Fruit fly (Drosophila melanogaster) whole organism, embryonic: Measurements from ENCODE around the gene CG15865.

Source experiments
- ATbp ChIP-seq: fragments of 200-800 bp; sonication (Bioruptor generic); optimal IDR thresholded peaks from 2 replicates; lab custom pipeline; 2017; ENCODE audit warnings: missing biosample characterization, mild to moderate bottlenecking, missing genetic modification characterization, missing genetic modification reagents
- Asciz ChIP-seq: fragments of 200-800 bp; sonication (Bioruptor generic); optimal IDR thresholded peaks from 2 replicates; lab custom pipeline; 2017; ENCODE audit warnings: missing biosample characterization, mild to moderate bottlenecking, missing genetic modification characterization, missing genetic modification reagents
- CG10565 ChIP-seq: fragments of 200-800 bp; sonication (Bioruptor generic); optimal IDR thresholded peaks from 3 replicates; lab custom pipeline; 2016; ENCODE audit warnings: missing biosample characterization, mild to moderate bottlenecking, missing genetic modification characterization
- CG10979 ChIP-seq: fragments of 200-800 bp; sonication (Bioruptor generic); optimal IDR thresholded peaks from 2 replicates; lab custom pipeline; 2018; ENCODE audit warnings: missing biosample characterization, mild to moderate bottlenecking, missing genetic modification characterization, moderate library complexity
- CG11696 ChIP-seq: fragments of 200-800 bp; sonication (Bioruptor generic); IDR thresholded peaks from 2 replicates; pipeline ENCODE4 v1.3.6; 2022; ENCODE audit warnings: missing biosample characterization, missing genetic modification characterization
- CG14014 ChIP-seq: fragments of 200-800 bp; sonication (Bioruptor generic); IDR thresholded peaks from 2 replicates; pipeline ENCODE4 v1.3.6; 2022; ENCODE audit warnings: missing biosample characterization, missing genetic modification characterization
- CG17186 ChIP-seq: fragments of 200-800 bp; sonication (Bioruptor generic); optimal IDR thresholded peaks from 3 replicates; lab custom pipeline; 2017; ENCODE audit warnings: missing biosample characterization, missing genetic modification reagents, missing genetic modification characterization
- CG17829 ChIP-seq: fragments of 200-800 bp; optimal IDR thresholded peaks from 2 replicates; lab custom pipeline; 2019; ENCODE audit warnings: missing biosample characterization, mild to moderate bottlenecking, missing genetic modification characterization, moderate library complexity
- CG2712 ChIP-seq: fragments of 200-800 bp; optimal IDR thresholded peaks from 3 replicates; lab custom pipeline; 2019; ENCODE audit warnings: missing biosample characterization, mild to moderate bottlenecking, missing genetic modification characterization, moderate library complexity
- CG34376 ChIP-seq: fragments of 200-800 bp; sonication (Bioruptor generic); optimal IDR thresholded peaks from 2 replicates; lab custom pipeline; 2018; ENCODE audit warnings: missing biosample characterization, mild to moderate bottlenecking, missing genetic modification characterization
- CG4328 ChIP-seq: fragments of 200-800 bp; sonication (Bioruptor generic); optimal IDR thresholded peaks from 3 replicates; lab custom pipeline; 2017; ENCODE audit warnings: missing biosample characterization, missing genetic modification reagents, missing genetic modification characterization
- CG4360 ChIP-seq: fragments of 200-800 bp; sonication (Bioruptor generic); IDR thresholded peaks from 2 replicates; pipeline ENCODE4 v1.3.6; 2022; ENCODE audit warnings: missing biosample characterization, missing genetic modification characterization
- CG6689 ChIP-seq: fragments of 200-800 bp; sonication (Bioruptor generic); IDR thresholded peaks from 2 replicates; pipeline ENCODE4 v1.3.6; 2022; ENCODE audit warnings: missing biosample characterization, missing genetic modification characterization
- CG8478 ChIP-seq: fragments of >200 bp; optimal IDR thresholded peaks from 2 replicates; lab custom pipeline; 2018
- CG8765 ChIP-seq: fragments of 200-800 bp; sonication (Bioruptor generic); IDR thresholded peaks from 2 replicates; pipeline ENCODE4 v1.3.6; 2022; ENCODE audit warnings: missing biosample characterization, missing genetic modification characterization
- CG9215 ChIP-seq: fragments of 200-800 bp; sonication (Bioruptor generic); IDR thresholded peaks from 2 replicates; pipeline ENCODE4 v1.3.6; 2022; ENCODE audit warnings: missing biosample characterization, missing genetic modification characterization
- CG9727 ChIP-seq: fragments of 200-800 bp; sonication (Bioruptor generic); optimal IDR thresholded peaks from 3 replicates; lab custom pipeline; 2017; ENCODE audit warnings: missing biosample characterization, mild to moderate bottlenecking, missing genetic modification characterization
- Doc2 ChIP-seq: fragments of 200-800 bp; sonication (Bioruptor generic); IDR thresholded peaks from 2 replicates; pipeline ENCODE4 v1.3.6; 2022; ENCODE audit warnings: missing biosample characterization, missing genetic modification characterization
- Dref ChIP-seq: fragments of 200-800 bp; sonication (Bioruptor generic); IDR thresholded peaks from 2 replicates; pipeline ENCODE4 v1.3.6; 2022; ENCODE audit warnings: missing biosample characterization, missing genetic modification characterization
- Elba2 ChIP-seq: fragments of 200-800 bp; sonication (Bioruptor generic); optimal IDR thresholded peaks from 3 replicates; lab custom pipeline; 2016; ENCODE audit warnings: missing biosample characterization, missing genetic modification characterization
- HHEX ChIP-seq: fragments of 200-800 bp; sonication (Bioruptor generic); optimal IDR thresholded peaks from 3 replicates; lab custom pipeline; 2017; ENCODE audit warnings: missing biosample characterization, mild to moderate bottlenecking, missing genetic modification characterization, missing genetic modification reagents
- Hey ChIP-seq: fragments of 200-800 bp; sonication (Bioruptor generic); optimal IDR thresholded peaks from 3 replicates; lab custom pipeline; 2018; ENCODE audit warnings: missing biosample characterization, mild to moderate bottlenecking, missing genetic modification characterization
- Hr3 ChIP-seq: fragments of 200-800 bp; sonication (Bioruptor generic); optimal IDR thresholded peaks from 3 replicates; lab custom pipeline; 2016; ENCODE audit warnings: missing biosample characterization, missing genetic modification characterization
- NC2β ChIP-seq: fragments of 200-800 bp; sonication (Bioruptor generic); optimal IDR thresholded peaks from 2 replicates; lab custom pipeline; 2016; ENCODE audit warnings: missing biosample characterization, missing genetic modification characterization
- Nf-YC ChIP-seq: fragments of 200-800 bp; optimal IDR thresholded peaks from 3 replicates; lab custom pipeline; 2019; ENCODE audit warnings: missing biosample characterization, mild to moderate bottlenecking, missing genetic modification characterization, moderate library complexity
- Oaz ChIP-seq: fragments of 200-800 bp; sonication (Bioruptor generic); IDR thresholded peaks from 2 replicates; pipeline ENCODE4 v1.3.6; 2022; ENCODE audit warnings: missing biosample characterization, missing genetic modification characterization
- Sin3A ChIP-seq: fragments of >200 bp; optimal IDR thresholded peaks from 2 replicates; lab custom pipeline; 2018
- TFAM ChIP-seq: fragments of 200-800 bp; sonication (Bioruptor generic); optimal IDR thresholded peaks from 2 replicates; lab custom pipeline; 2017; ENCODE audit warnings: missing biosample characterization, missing genetic modification characterization, inconsistent platforms
- Trl ChIP-seq, 3 experiments: fragments of >200 bp in 2 of 3; fragments of 200-800 bp in 1 of 3; sonication (Bioruptor generic) in 1 of 3; optimal IDR thresholded peaks; 2 replicates in 1 of 3; 3 replicates in 2 of 3; lab custom pipeline; 2016 to 2017; ENCODE audit warnings: missing biosample characterization in 1 of 3, missing genetic modification characterization in 1 of 3
- Usf ChIP-seq: fragments of 200-800 bp; sonication (Bioruptor generic); optimal IDR thresholded peaks from 2 replicates; lab custom pipeline; 2017; ENCODE audit warnings: missing genotype, missing biosample characterization, missing genetic modification characterization
- ara ChIP-seq: fragments of 200-800 bp; sonication (Bioruptor generic); IDR thresholded peaks from 2 replicates; pipeline ENCODE4 v1.3.6; 2022; ENCODE audit warnings: missing biosample characterization, missing genetic modification characterization
- bowl ChIP-seq: fragments of 200-800 bp; sonication (Bioruptor generic); IDR thresholded peaks from 2 replicates; pipeline ENCODE4 v1.3.6; 2022; ENCODE audit warnings: missing biosample characterization, missing genetic modification characterization
- cad ChIP-seq: fragments of >200 bp; optimal IDR thresholded peaks from 2 replicates; lab custom pipeline; 2017; ENCODE audit warnings: missing biosample characterization, missing genetic modification characterization
- cas ChIP-seq: fragments of 200-800 bp; sonication (Bioruptor generic); IDR thresholded peaks from 2 replicates; pipeline ENCODE4 v1.3.6; 2022; ENCODE audit warnings: missing biosample characterization, missing genetic modification characterization
- dm ChIP-seq: fragments of 200-800 bp; sonication (Bioruptor generic); optimal IDR thresholded peaks from 3 replicates; lab custom pipeline; 2016; ENCODE audit warnings: missing biosample characterization, missing genetic modification characterization
- ftz-f1 ChIP-seq: fragments of 200-800 bp; sonication (Bioruptor generic); optimal IDR thresholded peaks from 2 replicates; lab custom pipeline; 2016; ENCODE audit warnings: missing biosample characterization, missing genetic modification characterization
- gfzf ChIP-seq: fragments of 200-800 bp; sonication (Bioruptor generic); optimal IDR thresholded peaks from 2 replicates; lab custom pipeline; 2016; ENCODE audit warnings: missing biosample characterization, mild to moderate bottlenecking, missing genetic modification characterization, moderate library complexity
- lbe ChIP-seq: fragments of 200-800 bp; sonication (Bioruptor generic); optimal IDR thresholded peaks from 2 replicates; lab custom pipeline; 2016; ENCODE audit warnings: missing biosample characterization, mild to moderate bottlenecking, missing genetic modification characterization
- maf-S ChIP-seq: fragments of 200-800 bp; sonication (Bioruptor generic); optimal IDR thresholded peaks from 2 replicates; lab custom pipeline; 2016; ENCODE audit warnings: missing biosample characterization, missing genetic modification characterization
- otp ChIP-seq: fragments of 200-800 bp; sonication (Bioruptor generic); IDR thresholded peaks from 3 replicates; pipeline ENCODE4, ENCODE4 v1.3.6; 2022; ENCODE audit warnings: missing biosample characterization, missing genetic modification characterization
- prd ChIP-seq, 3 experiments: fragments of >200 bp in 2 of 3; fragments of 200-800 bp in 1 of 3; sonication (Bioruptor generic) in 1 of 3; optimal IDR thresholded peaks in 2 of 3; IDR thresholded peaks in 1 of 3; 2 replicates in 2 of 3; 3 replicates in 1 of 3; pipeline versions ENCODE4 v1.3.6 to Lab custom; 2017 to 2022; ENCODE audit warnings: missing biosample characterization in 1 of 3, missing genetic modification characterization in 1 of 3
- sim ChIP-seq: fragments of 200-800 bp; sonication (Bioruptor generic); IDR thresholded peaks from 2 replicates; pipeline ENCODE4 v1.3.6; 2022; ENCODE audit warnings: missing biosample characterization, missing genetic modification characterization
- sqz ChIP-seq: fragments of 200-800 bp; sonication (Bioruptor generic); optimal IDR thresholded peaks from 3 replicates; lab custom pipeline; 2018; ENCODE audit warnings: missing biosample characterization, mild to moderate bottlenecking, missing genetic modification characterization
- stwl ChIP-seq: fragments of 200-800 bp; sonication (Bioruptor generic); optimal IDR thresholded peaks from 3 replicates; lab custom pipeline; 2018; ENCODE audit warnings: missing biosample characterization, mild to moderate bottlenecking, missing genetic modification characterization, moderate library complexity
- sug ChIP-seq: fragments of 200-800 bp; optimal IDR thresholded peaks from 2 replicates; lab custom pipeline; 2019; ENCODE audit warnings: missing biosample characterization, mild to moderate bottlenecking, missing genetic modification characterization, moderate library complexity
- tio ChIP-seq: fragments of 200-800 bp; sonication (Bioruptor generic); optimal IDR thresholded peaks from 2 replicates; lab custom pipeline; 2017; ENCODE audit warnings: missing biosample characterization, missing genetic modification characterization, inconsistent platforms
- tna ChIP-seq: fragments of 200-800 bp; sonication (Bioruptor generic); IDR thresholded peaks from 2 replicates; pipeline ENCODE4 v1.3.6; 2022; ENCODE audit warnings: missing biosample characterization, missing genetic modification characterization; ENCODE audit not compliant: partially characterized antibody
- toy ChIP-seq: fragments of 200-800 bp; sonication (Bioruptor generic); IDR thresholded peaks from 2 replicates; pipeline ENCODE4 v1.3.6; 2022; ENCODE audit warnings: missing biosample characterization, missing genetic modification characterization
- tup ChIP-seq: fragments of 200-800 bp; sonication (Bioruptor generic); optimal IDR thresholded peaks from 2 replicates; lab custom pipeline; 2016; ENCODE audit warnings: missing biosample characterization, mild to moderate bottlenecking, missing genetic modification characterization, moderate library complexity

Gene CG15865

DNA sequence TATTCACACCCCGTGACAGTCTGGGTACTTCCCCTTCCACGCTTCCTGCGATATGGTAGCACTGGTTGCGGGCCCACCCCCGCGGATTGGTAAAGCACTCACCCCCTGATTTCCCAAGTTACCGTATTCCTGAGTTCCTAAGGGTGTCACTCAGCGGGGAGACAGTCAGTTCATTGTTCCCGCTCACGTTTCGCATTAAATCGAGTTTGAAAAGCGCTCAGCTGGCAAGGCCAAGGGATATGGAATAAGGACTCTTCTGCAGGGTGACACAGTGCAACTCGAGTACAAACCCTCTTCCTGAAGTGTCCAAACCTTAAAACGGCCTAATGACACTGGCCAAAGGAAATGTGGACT is 23.8 kb upstream of the CG15865 start (continued):
- TF ChIP-seq sqz (no peak), CG11696 (GFP tag; lab: Robert Waterston, UW) (no peak), maf-S (no peak), CG9215 (GFP tag; lab: Robert Waterston, UW) (no peak), Dref (GFP tag; lab: Robert Waterston, UW) (0 out of 2 replicates have a peak, but pooled peaks have one; percentile 31)

DNA sequence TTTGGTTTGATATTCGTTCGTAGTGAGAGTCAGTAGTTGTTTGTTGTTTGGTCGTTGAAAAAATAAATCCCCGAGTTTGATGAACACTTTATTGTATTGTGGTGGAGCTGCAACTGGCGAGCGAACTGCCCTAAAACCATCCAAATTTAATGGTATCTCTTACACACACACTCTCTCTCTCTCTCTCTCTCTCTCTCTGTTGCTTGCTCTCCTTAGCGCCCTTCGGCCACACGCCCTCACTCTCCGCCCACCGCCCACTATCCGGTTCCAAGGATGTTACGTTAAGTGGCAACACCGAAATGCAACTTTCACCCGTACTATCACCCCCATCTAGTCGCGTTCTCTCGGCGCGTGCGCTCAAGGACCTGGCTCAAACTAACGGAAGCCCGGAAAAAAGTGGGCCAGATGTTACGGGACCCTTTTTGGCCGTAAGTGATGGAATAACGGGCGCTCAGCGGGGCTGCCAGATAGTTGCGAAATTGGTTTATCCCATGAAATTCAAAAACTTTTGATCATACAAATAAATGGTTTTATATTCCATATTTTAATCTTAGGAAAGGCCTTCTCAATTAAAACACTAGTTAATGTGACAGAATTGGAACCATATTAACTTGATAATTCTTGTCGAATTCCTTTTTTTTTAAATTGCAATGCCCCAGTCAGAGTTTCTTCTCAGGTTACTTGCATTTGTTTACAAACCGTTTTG is 23.3 kb upstream of the CG15865 start:
- no peak for TF ChIP-seq dm (GFP tag; lab: Kevin White, UChicago)
- TF ChIP-seq CG8478 (lab: Kevin White, UChicago) = no peak
- TF ChIP-seq Nf-YC (tag; lab: Kevin White, UChicago) = no peak
- TF ChIP-seq CG8765 (GFP tag; lab: Robert Waterston, UW) = no peak
- no peak for TF ChIP-seq toy (GFP tag; lab: Robert Waterston, UW)
- TF ChIP-seq Elba2 (GFP tag; lab: Kevin White, UChicago) = no peak
- no peak for TF ChIP-seq CG10565 (GFP tag; lab: Kevin White, UChicago)
- no peak for TF ChIP-seq Sin3A (lab: Kevin White, UChicago)
- no peak for TF ChIP-seq Hr3 (GFP tag; lab: Kevin White, UChicago)
- no peak for TF ChIP-seq Oaz (GFP tag; lab: Robert Waterston, UW)
- peak; percentile 13 for TF ChIP-seq gfzf (GFP tag; lab: Kevin White, UChicago)
- TF ChIP-seq CG4328 (GFP tag; lab: Kevin White, UChicago) = no peak
- no peak for TF ChIP-seq NC2β (GFP tag; lab: Kevin White, UChicago)
- TF ChIP-seq CG4360 (GFP tag; lab: Robert Waterston, UW) = no peak
- TF ChIP-seq tup (GFP tag; lab: Kevin White, UChicago) = no peak
- TF ChIP-seq CG11696 (GFP tag; lab: Robert Waterston, UW) = no peak
- no peak for TF ChIP-seq lbe (GFP tag; lab: Kevin White, UChicago)
- no peak for TF ChIP-seq otp (GFP tag; lab: Robert Waterston, UW)
- no peak for TF ChIP-seq cad (GFP tag; lab: Kevin White, UChicago)
- no peak for TF ChIP-seq ATbp (GFP tag; lab: Kevin White, UChicago)
- no peak for TF ChIP-seq CG17829 (tag; lab: Kevin White, UChicago)
- no peak for TF ChIP-seq sug
- TF ChIP-seq cas (GFP tag; lab: Robert Waterston, UW) = no peak
- TF ChIP-seq ara (GFP tag; lab: Robert Waterston, UW) = no peak
- peak; percentile 56 to 79 for TF ChIP-seq Trl (optimal IDR thresholded peaks at IDR 0.05; lab: Kevin White, UChicago)
- no peak for TF ChIP-seq Trl (GFP tag; optimal IDR thresholded peaks at IDR 0.05; lab: Kevin White, UChicago)
- TF ChIP-seq CG17186 (GFP tag; lab: Kevin White, UChicago) = no peak
- TF ChIP-seq stwl (tag; lab: Kevin White, UChicago) = no peak
- no peak for TF ChIP-seq tna
- TF ChIP-seq CG14014 = no peak
- TF ChIP-seq TFAM (GFP tag; lab: Kevin White, UChicago) = no peak
- TF ChIP-seq Hey = no peak
- no peak for TF ChIP-seq prd (optimal IDR thresholded peaks at IDR 0.05; lab: Kevin White, UChicago)
- no peak for TF ChIP-seq prd (GFP tag; IDR thresholded peaks at IDR 0.05; lab: Robert Waterston, UW)
- no peak for TF ChIP-seq Asciz
- TF ChIP-seq CG10979 (tag; lab: Kevin White, UChicago) = no peak
- no peak for TF ChIP-seq Usf (GFP tag; lab: Kevin White, UChicago)
- TF ChIP-seq bowl (GFP tag; lab: Robert Waterston, UW) = no peak
- 0 out of 2 replicates have a peak, but pooled peaks have one; percentile 8 for TF ChIP-seq CG6689 (GFP tag; lab: Robert Waterston, UW)
- TF ChIP-seq Doc2 (GFP tag; lab: Robert Waterston, UW) = no peak
- TF ChIP-seq tio (GFP tag; lab: Kevin White, UChicago) = no peak
- no peak for TF ChIP-seq CG34376 (GFP tag; lab: Kevin White, UChicago)
- no peak for TF ChIP-seq ftz-f1
- no peak for TF ChIP-seq sim (GFP tag; lab: Robert Waterston, UW)
- no peak for TF ChIP-seq CG2712
- TF ChIP-seq CG9215 (GFP tag; lab: Robert Waterston, UW) = no peak
- TF ChIP-seq CG9727 (GFP tag; lab: Kevin White, UChicago) = peak; percentile 15
- no peak for TF ChIP-seq HHEX (GFP tag; lab: Kevin White, UChicago)
